Worm (Caenorhabditis elegans) whole organism, L1 larva: Measurements from ENCODE around the gene F59D12.5.

Source experiments
- F16B12.6 ChIP-seq: fragments of 150-350 bp; optimal IDR thresholded peaks from 2 replicates; lab custom pipeline; 2014; ENCODE audit warnings: missing biosample characterization, missing genetic modification characterization
- aha-1 ChIP-seq: fragments of 150-350 bp; optimal IDR thresholded peaks from 2 replicates; lab custom pipeline; 2014; ENCODE audit warnings: missing biosample characterization, missing genetic modification characterization
- aly-2 ChIP-seq: fragments of 150-350 bp; optimal IDR thresholded peaks from 2 replicates; lab custom pipeline; 2014; ENCODE audit warnings: missing biosample characterization, missing genetic modification characterization
- blmp-1 ChIP-seq: fragments of 150-350 bp; optimal IDR thresholded peaks from 2 replicates; lab custom pipeline; 2014; ENCODE audit warnings: missing biosample characterization, missing genetic modification characterization
- ceh-8 ChIP-seq: fragments of 200-800 bp; sonication (Bioruptor generic); optimal IDR thresholded peaks from 2 replicates; lab custom pipeline; 2018; ENCODE audit warnings: mild to moderate bottlenecking, missing genetic modification characterization, moderate library complexity, missing compliant biosample characterization
- ceh-82 ChIP-seq, 3 experiments: fragments of 150-350 bp in 1 of 3; sonication (generic microtip) in 2 of 3; optimal IDR thresholded peaks; 2 replicates each; lab custom pipeline; 2014 to 2017; ENCODE audit warnings: missing biosample characterization in 3 of 3, missing genetic modification characterization in 3 of 3
- ceh-88 ChIP-seq: fragments of 200-800 bp; sonication (Bioruptor generic); IDR thresholded peaks from 2 replicates; pipeline ENCODE4 v1.3.6; 2022; ENCODE audit warnings: missing genetic modification characterization, missing compliant biosample characterization
- dpl-1 ChIP-seq, 3 experiments: fragments of 150-350 bp in 2 of 3; sonication (generic microtip) in 1 of 3; optimal IDR thresholded peaks; 2 replicates each; lab custom pipeline; 2014 to 2017; ENCODE audit warnings: missing biosample characterization in 3 of 3, missing genetic modification characterization in 3 of 3, missing genetic modification reagents in 3 of 3
- dsc-1 ChIP-seq: sonication (generic microtip); optimal IDR thresholded peaks from 2 replicates; lab custom pipeline; 2016; ENCODE audit warnings: mild to moderate bottlenecking, missing genetic modification characterization, missing compliant biosample characterization
- efl-1 ChIP-seq, 4 experiments: fragments of 150-350 bp; optimal IDR thresholded peaks in 3 of 4; peaks in 1 of 4; 1 replicate in 1 of 4; 2 replicates in 3 of 4; lab custom pipeline; 2014; ENCODE audit warnings: missing biosample characterization in 2 of 4, missing genetic modification characterization in 2 of 4, missing genetic modification reagents in 2 of 4
- efl-3 ChIP-seq: fragments of 200-800 bp; sonication (Bioruptor generic); optimal IDR thresholded peaks from 2 replicates; lab custom pipeline; 2018; ENCODE audit warnings: mild to moderate bottlenecking, missing genetic modification characterization, missing compliant biosample characterization
- egl-13 ChIP-seq: sonication (generic microtip); optimal IDR thresholded peaks from 2 replicates; lab custom pipeline; 2016; ENCODE audit warnings: missing genotype, missing genetic modification reagents, missing genetic modification characterization, missing compliant biosample characterization
- egl-27 ChIP-seq, 2 experiments: fragments of 150-350 bp in 1 of 2; sonication (generic microtip); optimal IDR thresholded peaks; 3 replicates each; lab custom pipeline; 2017 to 2018; ENCODE audit warnings: missing biosample characterization in 2 of 2, missing genetic modification characterization in 2 of 2, missing genetic modification reagents in 2 of 2
- elt-2 ChIP-seq: sonication (generic microtip); optimal IDR thresholded peaks from 2 replicates; lab custom pipeline; 2016; ENCODE audit warnings: missing genetic modification characterization, mild to moderate bottlenecking, inconsistent platforms, missing compliant biosample characterization, missing genetic modification reagents
- elt-3 ChIP-seq, 6 experiments: fragments of 150-350 bp in 1 of 6; sonication (generic microtip); optimal IDR thresholded peaks; 2 replicates each; lab custom pipeline; 2017 to 2018; ENCODE audit warnings: missing biosample characterization in 6 of 6, missing genetic modification characterization in 6 of 6, inconsistent platforms in 1 of 6
- fkh-10 ChIP-seq: sonication (generic microtip); optimal IDR thresholded peaks from 2 replicates; lab custom pipeline; 2017; ENCODE audit warnings: missing biosample characterization, missing genetic modification reagents, missing genetic modification characterization
- fkh-4 ChIP-seq: sonication (generic microtip); optimal IDR thresholded peaks from 2 replicates; lab custom pipeline; 2016; ENCODE audit warnings: missing compliant biosample characterization, missing genetic modification characterization, borderline replicate concordance
- fos-1 ChIP-seq: fragments of 150-350 bp; optimal IDR thresholded peaks from 2 replicates; lab custom pipeline; 2014; ENCODE audit warnings: missing biosample characterization, missing genetic modification characterization
- hlh-17 ChIP-seq: fragments of 200-800 bp; sonication (Bioruptor generic); optimal IDR thresholded peaks from 2 replicates; lab custom pipeline; 2018; ENCODE audit warnings: missing genetic modification characterization, mild to moderate bottlenecking, missing compliant biosample characterization, moderate library complexity, borderline replicate concordance
- hlh-4 ChIP-seq: sonication (generic microtip); optimal IDR thresholded peaks from 2 replicates; lab custom pipeline; 2016; ENCODE audit warnings: mild to moderate bottlenecking, missing genetic modification characterization, missing compliant biosample characterization
- irx-1 ChIP-seq: sonication (generic microtip); optimal IDR thresholded peaks from 2 replicates; lab custom pipeline; 2016; ENCODE audit warnings: missing genetic modification characterization, missing compliant biosample characterization
- isw-1 ChIP-seq: fragments of 200-800 bp; sonication (Bioruptor generic); IDR thresholded peaks from 2 replicates; pipeline ENCODE4 v1.3.6; 2022; ENCODE audit warnings: missing genetic modification characterization, missing compliant biosample characterization
- jun-1 ChIP-seq: fragments of 150-350 bp; optimal IDR thresholded peaks from 2 replicates; lab custom pipeline; 2014; ENCODE audit warnings: missing biosample characterization, missing genetic modification reagents, missing genetic modification characterization
- lin-13 ChIP-seq: fragments of 150-350 bp; optimal IDR thresholded peaks from 2 replicates; lab custom pipeline; 2014; ENCODE audit warnings: missing biosample characterization, missing genetic modification reagents, missing genetic modification characterization
- lin-35 ChIP-seq, 2 experiments: fragments of 150-350 bp; optimal IDR thresholded peaks; 2 replicates each; lab custom pipeline; 2014; ENCODE audit warnings: missing biosample characterization in 2 of 2, missing genetic modification characterization in 2 of 2, missing genetic modification reagents in 2 of 2
- lir-3 ChIP-seq: sonication (generic microtip); optimal IDR thresholded peaks from 2 replicates; lab custom pipeline; 2016; ENCODE audit warnings: mild to moderate bottlenecking, missing genetic modification characterization, moderate library complexity, missing compliant biosample characterization; ENCODE audit not compliant: poor library complexity
- mab-9 ChIP-seq: fragments of 200-800 bp; sonication (Bioruptor generic); IDR thresholded peaks from 2 replicates; pipeline ENCODE4 v1.3.6; 2022; ENCODE audit warnings: missing genetic modification reagents, missing genetic modification characterization, missing compliant biosample characterization
- mef-2 ChIP-seq: fragments of 150-350 bp; optimal IDR thresholded peaks from 2 replicates; lab custom pipeline; 2014; ENCODE audit warnings: missing biosample characterization, missing genetic modification characterization
- nhr-11 ChIP-seq: fragments of 150-350 bp; optimal IDR thresholded peaks from 2 replicates; lab custom pipeline; 2014; ENCODE audit warnings: missing biosample characterization, missing genetic modification characterization
- nhr-12 ChIP-seq: sonication (generic microtip); optimal IDR thresholded peaks from 2 replicates; lab custom pipeline; 2017; ENCODE audit warnings: missing biosample characterization, missing genetic modification characterization
- nhr-19 ChIP-seq: fragments of 200-800 bp; sonication (Bioruptor generic); conservative IDR thresholded peaks from 2 replicates; pipeline ENCODE4 v1.3.6; 2022; ENCODE audit warnings: missing genetic modification characterization, missing compliant biosample characterization
- nhr-20 ChIP-seq: sonication (generic microtip); optimal IDR thresholded peaks from 2 replicates; lab custom pipeline; 2016; ENCODE audit warnings: mild to moderate bottlenecking, missing genetic modification characterization, missing compliant biosample characterization
- nhr-28 ChIP-seq: fragments of 150-350 bp; optimal IDR thresholded peaks from 2 replicates; lab custom pipeline; 2014; ENCODE audit warnings: missing biosample characterization, missing genetic modification characterization
- nhr-47 ChIP-seq: sonication (generic microtip); optimal IDR thresholded peaks from 2 replicates; lab custom pipeline; 2016; ENCODE audit warnings: mild to moderate bottlenecking, missing genetic modification characterization, moderate library complexity, missing compliant biosample characterization
- nhr-71 ChIP-seq: sonication (generic microtip); optimal IDR thresholded peaks from 2 replicates; lab custom pipeline; 2016; ENCODE audit warnings: mild to moderate bottlenecking, missing genetic modification characterization, moderate library complexity, missing compliant biosample characterization
- nhr-76 ChIP-seq: sonication (generic microtip); optimal IDR thresholded peaks from 2 replicates; lab custom pipeline; 2017; ENCODE audit warnings: missing biosample characterization, missing genetic modification characterization
- nhr-85 ChIP-seq: sonication (generic microtip); peaks from one replicate; lab custom pipeline; 2016; ENCODE audit warnings: missing genetic modification characterization, inconsistent platforms, missing compliant biosample characterization
- pag-3 ChIP-seq: sonication (generic microtip); optimal IDR thresholded peaks from 2 replicates; lab custom pipeline; 2017; ENCODE audit warnings: missing genetic modification characterization, mild to moderate bottlenecking, missing compliant biosample characterization, antibody characterized with exemption, borderline replicate concordance; ENCODE audit not compliant: insufficient read depth
- rnt-1 ChIP-seq: sonication (generic microtip); optimal IDR thresholded peaks from 2 replicates; lab custom pipeline; 2016; ENCODE audit warnings: mild to moderate bottlenecking, missing genetic modification characterization, moderate library complexity, missing compliant biosample characterization
- skn-1 ChIP-seq: fragments of 150-350 bp; optimal IDR thresholded peaks from 2 replicates; lab custom pipeline; 2014; ENCODE audit warnings: missing biosample characterization, missing genetic modification characterization
- snpc-4 ChIP-seq: fragments of 150-350 bp; optimal IDR thresholded peaks from 2 replicates; lab custom pipeline; 2014; ENCODE audit warnings: missing biosample characterization, missing genetic modification characterization
- sptf-1 ChIP-seq: fragments of 150-350 bp; optimal IDR thresholded peaks from 2 replicates; lab custom pipeline; 2014; ENCODE audit warnings: missing biosample characterization, missing genetic modification characterization
- swsn-7 ChIP-seq: sonication (generic microtip); optimal IDR thresholded peaks from 2 replicates; lab custom pipeline; 2016; ENCODE audit warnings: missing genetic modification characterization, missing compliant biosample characterization
- tbx-2 ChIP-seq: sonication (generic microtip); optimal IDR thresholded peaks from 2 replicates; lab custom pipeline; 2016; ENCODE audit warnings: missing genetic modification characterization, missing compliant biosample characterization
- tlp-1 ChIP-seq: fragments of 150-350 bp; optimal IDR thresholded peaks from 2 replicates; lab custom pipeline; 2014; ENCODE audit warnings: missing biosample characterization, missing genetic modification characterization
- unc-30 ChIP-seq: sonication (generic microtip); optimal IDR thresholded peaks from 2 replicates; lab custom pipeline; 2017; ENCODE audit warnings: missing biosample characterization, missing genetic modification characterization
- unc-62 ChIP-seq: fragments of 150-350 bp; optimal IDR thresholded peaks from 2 replicates; lab custom pipeline; 2014; ENCODE audit warnings: missing biosample characterization, missing genetic modification reagents, missing genetic modification characterization
- xbp-1 ChIP-seq: sonication (generic microtip); optimal IDR thresholded peaks from 2 replicates; lab custom pipeline; 2016; ENCODE audit warnings: missing genetic modification characterization, missing compliant biosample characterization
- ztf-11 ChIP-seq, 2 experiments: sonication (generic microtip); optimal IDR thresholded peaks; 2 replicates each; lab custom pipeline; 2016 to 2017; ENCODE audit warnings: missing genetic modification characterization in 2 of 2, missing biosample characterization in 1 of 2, missing compliant biosample characterization in 1 of 2

The F59D12.5 gene

DNA sequence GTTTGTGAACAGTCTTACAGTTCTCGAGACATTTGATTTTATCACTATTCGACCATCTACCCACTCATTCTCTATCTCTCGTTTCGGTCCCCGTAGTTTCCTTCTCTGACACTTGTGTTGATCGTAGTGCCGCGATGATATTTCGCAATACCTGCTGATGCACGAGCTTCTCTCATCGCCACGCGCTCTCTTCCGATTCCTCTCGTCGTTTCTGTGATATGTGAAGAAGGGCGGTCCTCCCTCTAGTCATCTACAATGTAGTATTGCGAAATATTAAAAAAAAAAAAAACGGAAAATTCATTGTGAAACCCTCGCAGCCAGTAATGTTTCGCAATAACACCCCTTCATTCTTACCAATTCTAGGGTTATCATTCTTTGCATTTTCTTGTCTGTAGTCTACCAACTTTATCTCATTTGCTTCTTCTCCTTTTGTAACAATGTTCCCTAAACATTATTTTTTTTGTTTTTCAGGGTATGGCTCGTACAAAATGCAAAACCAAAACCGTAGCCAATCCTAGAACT, 39.6 kb downstream of the F59D12.5 start, which contains the start of gene nipi-3 (continued):
- TF ChIP-seq nhr-20 (tag; lab: Kevin White, UChicago) (peak; percentile 99), dsc-1 (peak; percentile 68), aly-2 (tag; lab: Kevin White, UChicago) (peak; percentile 78), rnt-1 (tag; lab: Kevin White, UChicago) (peak; percentile 82), lir-3 (tag; lab: Kevin White, UChicago) (peak; percentile 63), xbp-1 (tag; lab: Kevin White, UChicago) (peak; percentile 83), tbx-2 (peak; percentile 83), swsn-7 (peak; percentile 93), unc-62 (GFP tag; lab: Kevin White, UChicago) (no peak), nhr-47 (tag; lab: Kevin White, UChicago) (peak; percentile 90), ztf-11 (tag; optimal IDR thresholded peaks at IDR 0.05; lab: Kevin White, UChicago) (no peak), isw-1 (GFP tag; lab: Robert Waterston, UW) (peak; percentile 77), ceh-8 (GFP tag; lab: Kevin White, UChicago) (peak; percentile 69), hlh-17 (GFP tag; lab: Kevin White, UChicago) (no peak), ceh-82 (tag; optimal IDR thresholded peaks at IDR 0.05; lab: Kevin White, UChicago) (peak; percentile 92 to 96 (median 94)), mab-9 (peak; percentile 52; the same call in 1 of the 2 replicates), mef-2 (peak; percentile 62), sptf-1 (no peak), skn-1 (tag; lab: Kevin White, UChicago) (peak; percentile 98), nhr-71 (peak; percentile 97), unc-30 (tag; lab: Kevin White, UChicago) (peak; percentile 4), efl-3 (no peak), nhr-19 (GFP tag; lab: Robert Waterston, UW) (peak; percentile 85), ceh-88 (no peak; the same call in 1 of the 2 replicates), pag-3 (peak; percentile 14), nhr-85 (tag; lab: Kevin White, UChicago) (peak; percentile 93), egl-27 (tag; optimal IDR thresholded peaks at IDR 0.05; lab: Kevin White, UChicago) (peak; percentile 82 to 85), elt-3 (tag; optimal IDR thresholded peaks at IDR 0.05; lab: Kevin White, UChicago) (peak in 5 of 6 experiments; percentile 39 to 98 (median 86)), dpl-1 (GFP tag; optimal IDR thresholded peaks at IDR 0.05; lab: Kevin White, UChicago) (peak; percentile 37 to 52 (median 39)), efl-1 (optimal IDR thresholded peaks at IDR 0.05; lab: Kevin White, UChicago) (peak; percentile 60 to 82), efl-1 (GFP tag; optimal IDR thresholded peaks at IDR 0.05 in 1 of 2; lab: Kevin White, UChicago) (peak; percentile 54 to 94), lin-35 (GFP tag; optimal IDR thresholded peaks at IDR 0.05; lab: Kevin White, UChicago) (peak; percentile 71 to 85), lin-13 (peak; percentile 86), nhr-28 (tag; lab: Kevin White, UChicago) (peak; percentile 84), jun-1 (tag; lab: Kevin White, UChicago) (peak; percentile 98), F16B12.6 (tag; lab: Kevin White, UChicago) (peak; percentile 22), nhr-11 (peak; percentile 92), egl-13 (tag; lab: Kevin White, UChicago) (peak; percentile 80), fkh-10 (GFP tag; lab: Kevin White, UChicago) (peak; percentile 80), snpc-4 (tag; lab: Kevin White, UChicago) (peak; percentile 85), fkh-4 (tag; lab: Kevin White, UChicago) (no peak), fos-1 (tag; lab: Kevin White, UChicago) (peak; percentile 88), tlp-1 (tag; lab: Kevin White, UChicago) (no peak), aha-1 (no peak), irx-1 (tag; lab: Kevin White, UChicago) (peak; percentile 73), nhr-12 (tag; lab: Kevin White, UChicago) (peak; percentile 84), elt-2 (peak; percentile 87), hlh-4 (tag; lab: Kevin White, UChicago) (no peak), nhr-76 (no peak), blmp-1 (tag; lab: Kevin White, UChicago) (peak; percentile 43)
